Fruit fly (Drosophila melanogaster): Measurements from ENCODE around the gene Mettl5.

The Mettl5 gene

dm6 chr3L:19237780-19238179 is 25.8 kb upstream of the Mettl5 start:
- no peak for TF ChIP-seq CG17801 (GFP tag; optimal IDR thresholded peaks at IDR 0.05; ENCODE audit: partially characterized antibody)

dm6 chr3L:19251643-19252042 is 11.9 kb upstream of the Mettl5 start:
- TF ChIP-seq CG17801 (GFP tag; optimal IDR thresholded peaks at IDR 0.05; ENCODE audit: partially characterized antibody): no peak

dm6 chr3L:19254715-19255428 is 8.7 kb upstream of the Mettl5 start, which contains the start of the genes mRpL21 and rept:
Gene mRpL21 (minus strand): TSS chr3L:19255061.
Gene rept (plus strand): TSS chr3L:19255340.
- TF ChIP-seq CG17801 (GFP tag; optimal IDR thresholded peaks at IDR 0.05; ENCODE audit: partially characterized antibody): peak; percentile 45

- no peak for TF ChIP-seq CG17801 (GFP tag; optimal IDR thresholded peaks at IDR 0.05; ENCODE audit: partially characterized antibody)
These were observed 5.4 kb upstream of the Mettl5 start for dm6 chr3L:19258199-19258598.

dm6 chr3L:19260278-19260803 is 3.2 kb upstream of the Mettl5 start, which contains the start of gene nes:
Gene nes (minus strand): TSS chr3L:19260679.
- peak; percentile 56 for TF ChIP-seq CG17801 (GFP tag; optimal IDR thresholded peaks at IDR 0.05; ENCODE audit: partially characterized antibody)

dm6 chr3L:19261213-19261612 is 2.4 kb upstream of the Mettl5 start, which contains the start of gene Bet1:
Gene Bet1 (plus strand): TSS chr3L:19261394.
- TF ChIP-seq CG17801 (GFP tag; optimal IDR thresholded peaks at IDR 0.05; ENCODE audit: partially characterized antibody): no peak

dm6 chr3L:19261720-19262119 is 1.8 kb upstream of the Mettl5 start:
- no peak for TF ChIP-seq CG17801 (GFP tag; optimal IDR thresholded peaks at IDR 0.05; ENCODE audit: partially characterized antibody)

dm6 chr3L:19264141-19264487 is 548 bp downstream of the Mettl5 start, which contains the start of gene Max:
Gene Max (minus strand): TSS chr3L:19264184.
- peak; percentile 71 for TF ChIP-seq CG17801 (GFP tag; optimal IDR thresholded peaks at IDR 0.05; ENCODE audit: partially characterized antibody)

dm6 chr3L:19265761-19266160 is 2.2 kb downstream of the Mettl5 start, which contains the start of gene CG45081:
Gene CG45081 (plus strand): TSS chr3L:19266061.
- no peak for TF ChIP-seq CG17801 (GFP tag; optimal IDR thresholded peaks at IDR 0.05; ENCODE audit: partially characterized antibody)

dm6 chr3L:19268720-19269401 is 5.3 kb downstream of the Mettl5 start, which contains the start of the genes Aldh7A1 and CG14085:
Gene Aldh7A1 (minus strand): TSS chr3L:19268913.
Gene CG14085 (plus strand): TSS chr3L:19269351.
- no peak for TF ChIP-seq CG17801 (GFP tag; optimal IDR thresholded peaks at IDR 0.05; ENCODE audit: partially characterized antibody)

dm6 chr3L:19270542-19270941 is 7.0 kb downstream of the Mettl5 start, which contains the start of gene CG14088:
Gene CG14088 (minus strand): TSS chr3L:19270642.
- TF ChIP-seq CG17801 (GFP tag; optimal IDR thresholded peaks at IDR 0.05; ENCODE audit: partially characterized antibody): no peak

dm6 chr3L:19275491-19275890 is 11.9 kb downstream of the Mettl5 start, which contains the start of gene CG14086:
Gene CG14086 (plus strand): TSS chr3L:19275791.
- TF ChIP-seq CG17801 (GFP tag; optimal IDR thresholded peaks at IDR 0.05; ENCODE audit: partially characterized antibody): no peak

dm6 chr3L:19280283-19280682 is 16.7 kb downstream of the Mettl5 start:
- no peak for TF ChIP-seq CG17801 (GFP tag; optimal IDR thresholded peaks at IDR 0.05; ENCODE audit: partially characterized antibody)

- TF ChIP-seq CG17801 (GFP tag; optimal IDR thresholded peaks at IDR 0.05; ENCODE audit: partially characterized antibody): no peak
These were observed 17.1 kb downstream of the Mettl5 start, which contains the start of gene CG14089 for dm6 chr3L:19280700-19281099. Gene CG14089 (minus strand): TSS chr3L:19280800.

- no peak for TF ChIP-seq CG17801 (GFP tag; optimal IDR thresholded peaks at IDR 0.05; ENCODE audit: partially characterized antibody)
These were observed 24.9 kb downstream of the Mettl5 start for dm6 chr3L:19288395-19288969.

All from ovary, adult (tissue).